Worm (Caenorhabditis elegans) whole organism, L4 larva: ENCODE results near the gene nspc-19.

Experiments
- T20F7.1 ChIP-seq: fragments of 200-800 bp; sonication (Bioruptor generic); optimal IDR thresholded peaks from 2 replicates; lab custom pipeline; 2018; ENCODE audit warnings: mild to moderate bottlenecking, missing genetic modification characterization, missing compliant biosample characterization
- Y75B8A.6 ChIP-seq: fragments of 200-800 bp; sonication (Bioruptor generic); IDR thresholded peaks from 2 replicates; pipeline ENCODE4 v1.3.6; 2022; ENCODE audit warnings: missing genetic modification reagents, missing genetic modification characterization, missing compliant biosample characterization
- aha-1 ChIP-seq: fragments of 150-350 bp; peaks from one replicate; lab custom pipeline; 2014; ENCODE audit warnings: missing biosample characterization, missing genetic modification characterization
- ceh-20 ChIP-seq: fragments of 200-800 bp; sonication (Bioruptor generic); IDR thresholded peaks from 2 replicates; pipeline ENCODE4 v1.3.6; 2022; ENCODE audit warnings: missing genetic modification reagents, missing genetic modification characterization, missing compliant biosample characterization
- daf-16 ChIP-seq, 3 experiments: sonication (generic microtip); optimal IDR thresholded peaks; 2 replicates each; lab custom pipeline; 2016 to 2017; ENCODE audit warnings: missing genetic modification characterization in 3 of 3, missing genetic modification reagents in 3 of 3, mild to moderate bottlenecking in 2 of 3, missing compliant biosample characterization in 2 of 3, missing biosample characterization in 1 of 3, moderate library complexity in 1 of 3
- dmd-6 ChIP-seq: fragments of 200-800 bp; sonication (Bioruptor generic); IDR thresholded peaks from 2 replicates; pipeline ENCODE4 v1.3.6; 2022; ENCODE audit warnings: missing genetic modification reagents, missing genetic modification characterization, missing compliant biosample characterization
- dpl-1 ChIP-seq: fragments of 150-350 bp; optimal IDR thresholded peaks from 2 replicates; lab custom pipeline; 2014; ENCODE audit warnings: missing biosample characterization, missing genetic modification reagents, missing genetic modification characterization
- dve-1 ChIP-seq: sonication (generic microtip); optimal IDR thresholded peaks from 2 replicates; lab custom pipeline; 2017; ENCODE audit warnings: antibody characterized with exemption, mild to moderate bottlenecking, missing genetic modification characterization, missing compliant biosample characterization; ENCODE audit not compliant: insufficient read depth
- egl-27 ChIP-seq: sonication (generic microtip); optimal IDR thresholded peaks from 3 replicates; lab custom pipeline; 2017; ENCODE audit warnings: missing biosample characterization, missing genetic modification reagents, missing genetic modification characterization
- gei-8 ChIP-seq: fragments of 200-800 bp; sonication (Bioruptor generic); optimal IDR thresholded peaks from 2 replicates; lab custom pipeline; 2018; ENCODE audit warnings: mild to moderate bottlenecking, missing genetic modification characterization, missing compliant biosample characterization
- hif-1 ChIP-seq, 2 experiments: sonication (generic microtip); optimal IDR thresholded peaks; 2 replicates each; lab custom pipeline; 2016 to 2017; ENCODE audit warnings: missing compliant biosample characterization in 2 of 2, missing genetic modification characterization in 2 of 2, missing genetic modification reagents in 2 of 2, missing genotype in 2 of 2, mild to moderate bottlenecking in 1 of 2
- hlh-11 ChIP-seq: fragments of 200-800 bp; sonication (Bioruptor generic); optimal IDR thresholded peaks from 2 replicates; lab custom pipeline; 2018; ENCODE audit warnings: mild to moderate bottlenecking, missing genetic modification characterization, missing compliant biosample characterization
- hlh-30 ChIP-seq: sonication (generic microtip); optimal IDR thresholded peaks from 2 replicates; lab custom pipeline; 2017; ENCODE audit warnings: antibody characterized with exemption, mild to moderate bottlenecking, missing genetic modification characterization, missing compliant biosample characterization; ENCODE audit not compliant: insufficient read depth
- jun-1 ChIP-seq: fragments of 150-350 bp; optimal IDR thresholded peaks from 2 replicates; lab custom pipeline; 2014; ENCODE audit warnings: missing biosample characterization, missing genetic modification reagents, missing genetic modification characterization
- lin-1 ChIP-seq: fragments of 200-800 bp; sonication (Bioruptor generic); IDR thresholded peaks from 2 replicates; pipeline ENCODE4 v1.3.6; 2022; ENCODE audit warnings: missing genetic modification reagents, missing genetic modification characterization, missing compliant biosample characterization
- lin-13 ChIP-seq: fragments of 150-350 bp; optimal IDR thresholded peaks from 2 replicates; lab custom pipeline; 2014; ENCODE audit warnings: missing biosample characterization, missing genetic modification reagents, missing genetic modification characterization
- lin-15B ChIP-seq: fragments of 150-350 bp; sonication (generic microtip); optimal IDR thresholded peaks from 3 replicates; lab custom pipeline; 2014; ENCODE audit warnings: missing biosample characterization, missing genetic modification characterization
- lin-38 ChIP-seq: fragments of 200-800 bp; sonication (Bioruptor generic); IDR thresholded peaks from 2 replicates; pipeline ENCODE4 v1.3.6; 2022; ENCODE audit warnings: missing genetic modification reagents, missing genetic modification characterization, missing compliant biosample characterization
- lin-39 ChIP-seq: fragments of 150-350 bp; optimal IDR thresholded peaks from 2 replicates; lab custom pipeline; 2014; ENCODE audit warnings: missing biosample characterization, missing genetic modification reagents, missing genetic modification characterization
- lsy-2 ChIP-seq, 2 experiments: fragments of 150-350 bp in 1 of 2; sonication (generic microtip) in 1 of 2; optimal IDR thresholded peaks; 2 replicates each; lab custom pipeline; 2014 to 2017; ENCODE audit warnings: missing biosample characterization in 2 of 2, missing genetic modification characterization in 2 of 2
- mdl-1 ChIP-seq, 2 experiments: fragments of 150-350 bp in 1 of 2; sonication (generic microtip) in 1 of 2; optimal IDR thresholded peaks; 2 replicates each; lab custom pipeline; 2014 to 2017; ENCODE audit warnings: missing biosample characterization in 2 of 2, missing genetic modification characterization in 2 of 2
- nhr-102 ChIP-seq: sonication (generic microtip); optimal IDR thresholded peaks from 2 replicates; lab custom pipeline; 2016; ENCODE audit warnings: mild to moderate bottlenecking, missing genetic modification characterization, moderate library complexity, missing compliant biosample characterization
- nhr-11 ChIP-seq: fragments of 150-350 bp; optimal IDR thresholded peaks from 2 replicates; lab custom pipeline; 2014; ENCODE audit warnings: missing biosample characterization, missing genetic modification characterization
- nhr-28 ChIP-seq: fragments of 150-350 bp; optimal IDR thresholded peaks from 2 replicates; lab custom pipeline; 2014; ENCODE audit warnings: missing biosample characterization, missing genetic modification characterization
- nhr-42 ChIP-seq: fragments of 200-800 bp; sonication (Bioruptor generic); IDR thresholded peaks from 2 replicates; pipeline ENCODE4 v1.3.6; 2022; ENCODE audit warnings: missing genetic modification characterization, missing compliant biosample characterization
- nhr-48 ChIP-seq: sonication (generic microtip); optimal IDR thresholded peaks from 2 replicates; lab custom pipeline; 2016; ENCODE audit warnings: mild to moderate bottlenecking, missing genetic modification characterization, missing compliant biosample characterization
- nhr-77 ChIP-seq: fragments of 150-350 bp; optimal IDR thresholded peaks from 2 replicates; lab custom pipeline; 2014; ENCODE audit warnings: missing biosample characterization, missing genetic modification characterization
- pha-4 ChIP-seq, 2 experiments: fragments of 150-350 bp in 1 of 2; fragments of 200-800 bp in 1 of 2; sonication (Bioruptor generic) in 1 of 2; IDR thresholded peaks in 1 of 2; optimal IDR thresholded peaks in 1 of 2; 2 replicates each; pipeline versions ENCODE4 v1.3.6 to Lab custom; 2014 to 2022; ENCODE audit warnings: missing genetic modification characterization in 2 of 2, missing genetic modification reagents in 2 of 2, missing biosample characterization in 1 of 2, missing compliant biosample characterization in 1 of 2
- php-3 ChIP-seq: fragments of 200-800 bp; sonication (Bioruptor generic); IDR thresholded peaks from 2 replicates; pipeline ENCODE4 v1.3.6; 2022; ENCODE audit warnings: missing genetic modification reagents, missing genetic modification characterization, missing compliant biosample characterization
- pqm-1 ChIP-seq: sonication (generic microtip); optimal IDR thresholded peaks from 2 replicates; lab custom pipeline; 2017; ENCODE audit warnings: missing biosample characterization, missing genetic modification characterization
- saeg-2 ChIP-seq: fragments of 200-800 bp; sonication (Bioruptor generic); IDR thresholded peaks from 2 replicates; pipeline ENCODE4 v1.3.6; 2022; ENCODE audit warnings: missing genetic modification reagents, missing genetic modification characterization, missing compliant biosample characterization
- tra-1 ChIP-seq: fragments of 200-800 bp; sonication (Bioruptor generic); IDR thresholded peaks from 2 replicates; pipeline ENCODE4 v1.3.6; 2022; ENCODE audit warnings: missing genetic modification reagents, missing genetic modification characterization, missing compliant biosample characterization
- unc-62 ChIP-seq, 3 experiments: fragments of 150-350 bp in 1 of 3; sonication (generic microtip); optimal IDR thresholded peaks in 2 of 3; peaks in 1 of 3; 1 replicate in 1 of 3; 2 replicates in 2 of 3; lab custom pipeline; 2014 to 2017; ENCODE audit warnings: missing biosample characterization in 3 of 3, missing genetic modification characterization in 3 of 3, missing genetic modification reagents in 3 of 3, missing genotype in 1 of 3
- vab-7 ChIP-seq: fragments of 200-800 bp; sonication (Bioruptor generic); IDR thresholded peaks from 2 replicates; pipeline ENCODE4 v1.3.6; 2022; ENCODE audit warnings: missing genetic modification reagents, missing genetic modification characterization, missing compliant biosample characterization
- zfp-3 ChIP-seq: fragments of 200-800 bp; sonication (Bioruptor generic); conservative IDR thresholded peaks from 2 replicates; pipeline ENCODE4 v1.3.6; 2022; ENCODE audit warnings: missing genetic modification reagents, missing genetic modification characterization, missing compliant biosample characterization
- zip-11 ChIP-seq: fragments of 200-800 bp; sonication (Bioruptor generic); IDR thresholded peaks from 2 replicates; pipeline ENCODE4 v1.3.6; 2022; ENCODE audit warnings: missing genetic modification characterization, missing compliant biosample characterization
- ztf-11 ChIP-seq: fragments of 150-350 bp; optimal IDR thresholded peaks from 2 replicates; lab custom pipeline; 2014; ENCODE audit warnings: missing biosample characterization, missing genetic modification characterization
- ztf-7 ChIP-seq: fragments of 150-350 bp; optimal IDR thresholded peaks from 2 replicates; lab custom pipeline; 2014; ENCODE audit warnings: missing biosample characterization, missing genetic modification characterization

nspc-19 gene

DNA sequence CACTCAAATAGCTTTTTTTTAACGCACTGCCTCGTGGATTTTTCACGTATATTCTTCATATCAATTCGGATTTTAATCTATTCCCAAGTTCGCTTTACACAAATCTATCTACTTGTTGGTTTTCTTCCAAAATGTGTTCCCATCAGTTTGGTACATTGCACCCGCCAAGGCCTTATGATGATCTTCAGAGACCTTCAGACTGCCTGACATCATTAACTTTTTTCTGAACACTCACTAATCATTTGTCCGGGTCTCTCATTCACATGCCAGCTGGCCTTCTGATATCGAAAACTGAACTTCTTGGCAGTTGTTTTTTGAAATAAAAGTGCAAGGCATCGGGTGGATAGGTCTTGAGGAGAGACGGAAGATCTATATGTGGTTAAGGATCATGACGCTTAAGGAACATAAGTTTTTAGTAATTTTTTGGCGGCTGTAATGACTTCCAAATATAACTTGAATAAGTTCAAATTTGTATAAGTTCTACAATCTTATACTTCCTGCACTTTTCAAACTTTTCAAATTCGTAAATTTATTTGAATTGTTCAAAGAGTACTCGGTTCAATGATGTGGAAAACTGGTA lies 28.6 kb upstream of the nspc-19 start (continued):
- TF ChIP-seq ztf-11 (tag; lab: Kevin White, UChicago) (no peak), php-3 (no peak), lin-15B (tag; lab: Kevin White, UChicago) (no peak), lsy-2 (tag; optimal IDR thresholded peaks at IDR 0.05; lab: Kevin White, UChicago) (peak in 1 of 2 experiments; percentile 27)

- TF ChIP-seq nhr-77, result peak; percentile 79
- TF ChIP-seq egl-27 (tag; lab: Kevin White, UChicago), result no peak
- peak; percentile 38 to 47 for TF ChIP-seq unc-62 (GFP tag; optimal IDR thresholded peaks at IDR 0.05 in 1 of 2; lab: Kevin White, UChicago)
- TF ChIP-seq unc-62 (tag; optimal IDR thresholded peaks at IDR 0.05; lab: Kevin White, UChicago), result no peak
- TF ChIP-seq nhr-11 (tag; lab: Kevin White, UChicago), result no peak
- peak in 1 of 2 experiments; percentile 5 for TF ChIP-seq lsy-2 (tag; optimal IDR thresholded peaks at IDR 0.05; lab: Kevin White, UChicago)
- TF ChIP-seq lin-13, result no peak
- TF ChIP-seq php-3, result peak; percentile 99
- TF ChIP-seq pha-4 (GFP tag; IDR thresholded peaks at IDR 0.05; lab: Robert Waterston, UW), result peak; percentile 72
- no peak for TF ChIP-seq pha-4 (tag; optimal IDR thresholded peaks at IDR 0.05; lab: Kevin White, UChicago)
- TF ChIP-seq lin-39 (tag; lab: Kevin White, UChicago), result no peak
- peak; percentile 54 for TF ChIP-seq T20F7.1 (GFP tag; lab: Kevin White, UChicago)
- peak; percentile 86 for TF ChIP-seq lin-1 (GFP tag; lab: Robert Waterston, UW)
- TF ChIP-seq zip-11, result no peak
- TF ChIP-seq vab-7 (GFP tag; lab: Robert Waterston, UW), result no peak
- peak; percentile 2 for TF ChIP-seq ztf-7 (tag; lab: Kevin White, UChicago)
- TF ChIP-seq hlh-30 (tag; lab: Kevin White, UChicago), result peak; percentile 24
- TF ChIP-seq pqm-1 (tag; lab: Kevin White, UChicago), result peak; percentile 69
- TF ChIP-seq aha-1 (tag; lab: Kevin White, UChicago), result peak; percentile 78
- peak in 1 of 2 experiments; percentile 62 for TF ChIP-seq mdl-1 (tag; optimal IDR thresholded peaks at IDR 0.05; lab: Kevin White, UChicago)
- no peak for TF ChIP-seq jun-1 (tag; lab: Kevin White, UChicago)
- TF ChIP-seq hlh-11 (tag; lab: Kevin White, UChicago), result peak; percentile 94
- TF ChIP-seq nhr-28, result peak; percentile 65
- TF ChIP-seq dmd-6 (GFP tag; lab: Robert Waterston, UW), result peak; percentile 99
- 0 out of 2 replicates have a peak, but pooled peaks have one; percentile 9 for TF ChIP-seq ceh-20 (GFP tag; lab: Robert Waterston, UW)
- TF ChIP-seq nhr-102 (tag; lab: Kevin White, UChicago), result peak; percentile 94
- peak in 1 of 2 experiments; percentile 24 for TF ChIP-seq hif-1 (tag; optimal IDR thresholded peaks at IDR 0.05; lab: Kevin White, UChicago)
- TF ChIP-seq tra-1 (GFP tag; lab: Robert Waterston, UW), result peak; percentile 99
- no peak for TF ChIP-seq nhr-42 (GFP tag; lab: Robert Waterston, UW)
- TF ChIP-seq zfp-3 (GFP tag; lab: Robert Waterston, UW), result no peak
- peak; percentile 91 for TF ChIP-seq nhr-48 (tag; lab: Kevin White, UChicago)
- peak; percentile 51; the same call in 1 of the 2 replicates for TF ChIP-seq Y75B8A.6 (GFP tag; lab: Robert Waterston, UW)
- TF ChIP-seq gei-8 (GFP tag; lab: Kevin White, UChicago), result peak; percentile 94
- TF ChIP-seq lin-38 (GFP tag; lab: Robert Waterston, UW), result peak; percentile 34; the same call in 1 of the 2 replicates
- TF ChIP-seq daf-16 (GFP tag; optimal IDR thresholded peaks at IDR 0.05; lab: Kevin White, UChicago), result peak in 1 of 2 experiments; percentile 93
- TF ChIP-seq daf-16 (tag; optimal IDR thresholded peaks at IDR 0.05; lab: Kevin White, UChicago), result peak; percentile 65
- TF ChIP-seq dve-1 (tag; lab: Kevin White, UChicago), result peak; percentile 95
- TF ChIP-seq dpl-1 (GFP tag; lab: Kevin White, UChicago), result no peak
- peak; percentile 88 for TF ChIP-seq saeg-2 (GFP tag; lab: Robert Waterston, UW)
Observed at ce11 chrX:14500422-14501058, 28.0 kb upstream of the nspc-19 start.
